Worm (Caenorhabditis elegans) whole organism, mixed stage, embryonic: ENCODE results near the gene M88.3.

Source experiments
- M03D4.4 ChIP-seq: sonication (generic microtip); optimal IDR thresholded peaks from 2 replicates; lab custom pipeline; 2017; ENCODE audit warnings: mild to moderate bottlenecking, missing genetic modification characterization, missing compliant biosample characterization
- bed-3 ChIP-seq: fragments of 200-800 bp; sonication (Bioruptor generic); optimal IDR thresholded peaks from 3 replicates; lab custom pipeline; 2018; ENCODE audit warnings: mild to moderate bottlenecking, missing genetic modification characterization, moderate library complexity, missing compliant biosample characterization
- blmp-1 ChIP-seq: fragments of 150-350 bp; optimal IDR thresholded peaks from 2 replicates; lab custom pipeline; 2014; ENCODE audit warnings: missing biosample characterization, missing genetic modification characterization
- ceh-39 ChIP-seq: fragments of 150-350 bp; optimal IDR thresholded peaks from 2 replicates; lab custom pipeline; 2014; ENCODE audit warnings: missing biosample characterization, missing genetic modification characterization
- ceh-43 ChIP-seq: fragments of 200-800 bp; sonication (Bioruptor generic); optimal IDR thresholded peaks from 2 replicates; lab custom pipeline; 2018; ENCODE audit warnings: mild to moderate bottlenecking, missing genetic modification characterization, moderate library complexity, missing compliant biosample characterization
- ceh-83 ChIP-seq: fragments of 200-800 bp; sonication (Bioruptor generic); optimal IDR thresholded peaks from 2 replicates; lab custom pipeline; 2018; ENCODE audit warnings: mild to moderate bottlenecking, missing genetic modification characterization, missing compliant biosample characterization
- ces-1 ChIP-seq: fragments of 150-350 bp; optimal IDR thresholded peaks from 2 replicates; lab custom pipeline; 2014; ENCODE audit warnings: missing biosample characterization, missing genetic modification reagents, missing genetic modification characterization
- cnd-1 ChIP-seq: fragments of 200-800 bp; sonication (Bioruptor generic); optimal IDR thresholded peaks from 2 replicates; lab custom pipeline; 2018; ENCODE audit warnings: mild to moderate bottlenecking, missing genetic modification characterization, missing compliant biosample characterization
- drap-1 ChIP-seq: fragments of 200-800 bp; sonication (Bioruptor generic); optimal IDR thresholded peaks from 3 replicates; lab custom pipeline; 2018; ENCODE audit warnings: mild to moderate bottlenecking, missing genetic modification characterization, missing compliant biosample characterization
- elt-1 ChIP-seq: sonication (generic microtip); optimal IDR thresholded peaks from 2 replicates; lab custom pipeline; 2017; ENCODE audit warnings: missing genetic modification characterization, mild to moderate bottlenecking, missing compliant biosample characterization, antibody characterized with exemption, moderate library complexity, borderline replicate concordance; ENCODE audit not compliant: insufficient read depth
- elt-3 ChIP-seq: fragments of 150-350 bp; optimal IDR thresholded peaks from 2 replicates; lab custom pipeline; 2014; ENCODE audit warnings: missing biosample characterization, missing genetic modification characterization
- flh-1 ChIP-seq: fragments of 200-800 bp; sonication (Bioruptor generic); optimal IDR thresholded peaks from 2 replicates; lab custom pipeline; 2018; ENCODE audit warnings: mild to moderate bottlenecking, missing genetic modification characterization, moderate library complexity, missing compliant biosample characterization
- ham-2 ChIP-seq: fragments of 200-800 bp; sonication (Bioruptor generic); optimal IDR thresholded peaks from 2 replicates; lab custom pipeline; 2018; ENCODE audit warnings: mild to moderate bottlenecking, missing genetic modification characterization, missing compliant biosample characterization
- hlh-1 ChIP-seq: fragments of 150-350 bp; optimal IDR thresholded peaks from 2 replicates; lab custom pipeline; 2014; ENCODE audit warnings: missing biosample characterization, missing genetic modification reagents, missing genetic modification characterization
- lin-13 ChIP-seq: fragments of 150-350 bp; optimal IDR thresholded peaks from 2 replicates; lab custom pipeline; 2014; ENCODE audit warnings: missing biosample characterization, missing genetic modification characterization
- lin-32 ChIP-seq: fragments of 200-800 bp; sonication (Bioruptor generic); optimal IDR thresholded peaks from 2 replicates; lab custom pipeline; 2018; ENCODE audit warnings: mild to moderate bottlenecking, missing genetic modification characterization, missing compliant biosample characterization
- lsy-2 ChIP-seq: fragments of 150-350 bp; optimal IDR thresholded peaks from 2 replicates; lab custom pipeline; 2014; ENCODE audit warnings: missing biosample characterization, missing genetic modification characterization
- mab-5 ChIP-seq: fragments of 150-350 bp; optimal IDR thresholded peaks from 2 replicates; lab custom pipeline; 2014; ENCODE audit warnings: missing biosample characterization, missing genetic modification characterization
- mep-1 ChIP-seq: fragments of 150-350 bp; optimal IDR thresholded peaks from 2 replicates; lab custom pipeline; 2017; ENCODE audit warnings: missing biosample characterization, missing genetic modification reagents, missing genetic modification characterization, inconsistent platforms
- mls-2 ChIP-seq: sonication (generic microtip); optimal IDR thresholded peaks from 2 replicates; lab custom pipeline; 2016; ENCODE audit warnings: mild to moderate bottlenecking, missing genetic modification characterization, moderate library complexity, missing compliant biosample characterization
- nhr-12 ChIP-seq: fragments of 150-350 bp; optimal IDR thresholded peaks from 2 replicates; lab custom pipeline; 2014; ENCODE audit warnings: missing biosample characterization, missing genetic modification characterization
- nhr-2 ChIP-seq: fragments of 150-350 bp; optimal IDR thresholded peaks from 2 replicates; lab custom pipeline; 2014; ENCODE audit warnings: missing biosample characterization, missing genetic modification characterization
- nhr-237 ChIP-seq: fragments of 150-350 bp; optimal IDR thresholded peaks from 2 replicates; lab custom pipeline; 2014; ENCODE audit warnings: missing biosample characterization, missing genetic modification characterization
- nhr-28 ChIP-seq: fragments of 150-350 bp; optimal IDR thresholded peaks from 2 replicates; lab custom pipeline; 2014; ENCODE audit warnings: missing biosample characterization, missing genetic modification characterization
- nhr-76 ChIP-seq: sonication (generic microtip); optimal IDR thresholded peaks from 2 replicates; lab custom pipeline; 2017; ENCODE audit warnings: missing biosample characterization, missing genetic modification characterization
- pha-4 ChIP-seq: fragments of 150-350 bp; optimal IDR thresholded peaks from 2 replicates; lab custom pipeline; 2018; ENCODE audit warnings: missing biosample characterization, missing genetic modification reagents, missing genetic modification characterization
- sem-2 ChIP-seq: fragments of 200-800 bp; sonication (Bioruptor generic); optimal IDR thresholded peaks from 2 replicates; lab custom pipeline; 2018; ENCODE audit warnings: mild to moderate bottlenecking, missing genetic modification characterization, missing compliant biosample characterization
- snpc-4 ChIP-seq: fragments of 150-350 bp; optimal IDR thresholded peaks from 2 replicates; lab custom pipeline; 2014; ENCODE audit warnings: missing biosample characterization, missing genetic modification characterization
- sptf-1 ChIP-seq: sonication (generic microtip); optimal IDR thresholded peaks from 2 replicates; lab custom pipeline; 2017; ENCODE audit warnings: mild to moderate bottlenecking, missing genetic modification characterization, moderate library complexity, missing compliant biosample characterization
- tbx-8 ChIP-seq: fragments of 200-800 bp; sonication (Bioruptor generic); optimal IDR thresholded peaks from 2 replicates; lab custom pipeline; 2018; ENCODE audit warnings: mild to moderate bottlenecking, missing genetic modification characterization, moderate library complexity, missing compliant biosample characterization
- unc-120 ChIP-seq: sonication (generic microtip); optimal IDR thresholded peaks from 2 replicates; lab custom pipeline; 2017; ENCODE audit warnings: missing genetic modification characterization, missing compliant biosample characterization; ENCODE audit not compliant: poor library complexity, severe bottlenecking
- unc-39 ChIP-seq: fragments of 150-350 bp; optimal IDR thresholded peaks from 2 replicates; lab custom pipeline; 2014; ENCODE audit warnings: missing biosample characterization, missing genetic modification characterization
- unc-62 ChIP-seq: fragments of 150-350 bp; optimal IDR thresholded peaks from 2 replicates; lab custom pipeline; 2014; ENCODE audit warnings: missing biosample characterization, missing genetic modification reagents, missing genetic modification characterization
- zip-8 ChIP-seq: fragments of 150-350 bp; optimal IDR thresholded peaks from 2 replicates; lab custom pipeline; 2014; ENCODE audit warnings: missing biosample characterization, missing genetic modification characterization
- ztf-11 ChIP-seq: fragments of 150-350 bp; optimal IDR thresholded peaks from 2 replicates; lab custom pipeline; 2014; ENCODE audit warnings: missing biosample characterization, missing genetic modification characterization

Gene M88.3

ce11 chrIII:4544959-4545358, at the start of gene M88.3:
M88.3 (minus strand) TSS chrIII:4545059.
- TF ChIP-seq nhr-237 (no peak), lin-32 (GFP tag; lab: Kevin White, UChicago) (no peak), ham-2 (no peak), lsy-2 (no peak), elt-3 (tag; lab: Kevin White, UChicago) (no peak), ceh-43 (no peak), zip-8 (tag; lab: Kevin White, UChicago) (no peak), snpc-4 (tag; lab: Kevin White, UChicago) (no peak), nhr-76 (tag; lab: Kevin White, UChicago) (no peak), ceh-39 (tag; lab: Kevin White, UChicago) (no peak), unc-62 (GFP tag; lab: Kevin White, UChicago) (no peak), cnd-1 (tag; lab: Kevin White, UChicago) (no peak), pha-4 (tag; lab: Kevin White, UChicago) (no peak), hlh-1 (tag; lab: Kevin White, UChicago) (no peak), nhr-28 (tag; lab: Kevin White, UChicago) (no peak)
- TF ChIP-seq, all 35 proteins: peak for 0

- TF ChIP-seq drap-1 (no peak), ces-1 (GFP tag; lab: Kevin White, UChicago) (no peak)
- TF ChIP-seq, all 35 proteins: peak for 0
Measured at ce11 chrIII:4594324-4594723, 49.5 kb upstream of the M88.3 start, which contains the start of gene apc-11. apc-11 (minus strand) TSS chrIII:4594424.

DNA sequence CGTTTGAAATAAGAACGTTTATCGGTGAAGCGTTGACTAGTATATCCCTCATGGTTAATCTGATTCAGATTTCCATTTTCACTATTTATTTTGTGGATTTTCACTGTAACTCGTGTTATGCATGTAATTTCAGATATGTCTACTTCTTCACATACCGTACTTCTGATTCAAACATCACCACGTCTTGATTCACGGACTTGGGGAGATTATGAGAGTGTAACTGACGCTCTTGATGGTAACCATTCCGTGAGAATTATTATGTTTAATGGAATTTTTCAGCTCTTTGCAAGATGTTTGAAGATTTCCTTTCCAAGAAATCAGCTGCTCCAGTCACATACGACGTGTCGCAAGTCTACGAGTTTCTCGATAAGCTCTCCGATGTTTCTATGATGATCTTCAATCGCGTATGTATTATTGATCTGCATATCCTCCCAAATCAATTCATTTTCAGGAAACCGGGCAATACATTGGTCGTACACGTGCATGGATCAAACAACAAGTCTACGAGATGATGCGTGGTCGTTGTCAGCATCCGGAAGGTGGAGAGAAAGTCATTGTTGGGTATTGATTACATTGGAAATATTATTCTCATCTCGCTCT, 48.3 kb upstream of the M88.3 start, which contains the start of gene erh-2:
Gene erh-2, plus strand, starts transcription at position 134 of the 600 bp plus-strand sequence.
- TF ChIP-seq mab-5 (tag; lab: Kevin White, UChicago) (no peak), drap-1 (no peak), blmp-1 (tag; lab: Kevin White, UChicago) (no peak), bed-3 (no peak), unc-39 (tag; lab: Kevin White, UChicago) (no peak), ces-1 (GFP tag; lab: Kevin White, UChicago) (no peak), ceh-39 (tag; lab: Kevin White, UChicago) (no peak), tbx-8 (GFP tag; lab: Kevin White, UChicago) (no peak), sem-2 (no peak), lin-32 (GFP tag; lab: Kevin White, UChicago) (no peak), pha-4 (tag; lab: Kevin White, UChicago) (no peak), ceh-83 (GFP tag; lab: Kevin White, UChicago) (no peak), elt-3 (tag; lab: Kevin White, UChicago) (no peak), cnd-1 (tag; lab: Kevin White, UChicago) (no peak), nhr-237 (no peak), lsy-2 (no peak), hlh-1 (tag; lab: Kevin White, UChicago) (no peak), unc-120 (tag; lab: Kevin White, UChicago) (no peak), mep-1 (no peak), nhr-76 (tag; lab: Kevin White, UChicago) (no peak)

- no peak for TF ChIP-seq zip-8 (tag; lab: Kevin White, UChicago)
- TF ChIP-seq drap-1 = no peak
- no peak for TF ChIP-seq tbx-8 (GFP tag; lab: Kevin White, UChicago)
- TF ChIP-seq ceh-83 (GFP tag; lab: Kevin White, UChicago) = no peak
- TF ChIP-seq lin-32 (GFP tag; lab: Kevin White, UChicago) = no peak
- TF ChIP-seq unc-120 (tag; lab: Kevin White, UChicago) = no peak
- peak; percentile 91 for TF ChIP-seq ces-1 (GFP tag; lab: Kevin White, UChicago)
- TF ChIP-seq sem-2 = no peak
- TF ChIP-seq sptf-1 (tag; lab: Kevin White, UChicago) = no peak
- TF ChIP-seq M03D4.4 = no peak
- TF ChIP-seq snpc-4 (tag; lab: Kevin White, UChicago) = no peak
- peak; percentile 19 for TF ChIP-seq lin-13 (tag; lab: Kevin White, UChicago)
- TF ChIP-seq cnd-1 (tag; lab: Kevin White, UChicago) = no peak
- TF ChIP-seq lsy-2 = peak; percentile 92
- no peak for TF ChIP-seq elt-1
- no peak for TF ChIP-seq nhr-76 (tag; lab: Kevin White, UChicago)
- no peak for TF ChIP-seq mls-2 (tag; lab: Kevin White, UChicago)
- no peak for TF ChIP-seq ztf-11 (tag; lab: Kevin White, UChicago)
- TF ChIP-seq blmp-1 (tag; lab: Kevin White, UChicago) = no peak
- no peak for TF ChIP-seq mab-5 (tag; lab: Kevin White, UChicago)
- no peak for TF ChIP-seq mep-1
- TF ChIP-seq hlh-1 (tag; lab: Kevin White, UChicago) = no peak
- no peak for TF ChIP-seq bed-3
- no peak for TF ChIP-seq nhr-237
- TF ChIP-seq ceh-39 (tag; lab: Kevin White, UChicago) = no peak
- peak; percentile 48 for TF ChIP-seq pha-4 (tag; lab: Kevin White, UChicago)
- no peak for TF ChIP-seq elt-3 (tag; lab: Kevin White, UChicago)
- TF ChIP-seq flh-1 (GFP tag; lab: Kevin White, UChicago) = no peak
- no peak for TF ChIP-seq unc-62 (GFP tag; lab: Kevin White, UChicago)
- no peak for TF ChIP-seq nhr-12 (tag; lab: Kevin White, UChicago)
- TF ChIP-seq unc-39 (tag; lab: Kevin White, UChicago) = no peak
- no peak for TF ChIP-seq nhr-28 (tag; lab: Kevin White, UChicago)
- TF ChIP-seq ceh-43 = peak; percentile 40
- peak; percentile 28 for TF ChIP-seq ham-2
- no peak for TF ChIP-seq nhr-2 (tag; lab: Kevin White, UChicago)
- TF ChIP-seq, all 35 proteins: peak for 6
Measured at ce11 chrIII:4587177-4587576, 42.3 kb upstream of the M88.3 start, which contains the start of the genes F35G12.7 and smc-4. F35G12.7 (minus strand) TSS chrIII:4587330. smc-4 (plus strand) TSS chrIII:4587501.
